Worm (Caenorhabditis elegans) whole organism, mixed stage, embryonic: ENCODE data around the gene Y39F10C.1.

Experiments
- blmp-1 ChIP-seq: fragments of 150-350 bp; optimal IDR thresholded peaks from 2 replicates; lab custom pipeline; 2014; ENCODE audit warnings: missing biosample characterization, missing genetic modification characterization
- elt-3 ChIP-seq: fragments of 150-350 bp; optimal IDR thresholded peaks from 2 replicates; lab custom pipeline; 2014; ENCODE audit warnings: missing biosample characterization, missing genetic modification characterization
- mep-1 ChIP-seq: fragments of 150-350 bp; optimal IDR thresholded peaks from 2 replicates; lab custom pipeline; 2017; ENCODE audit warnings: missing biosample characterization, missing genetic modification reagents, missing genetic modification characterization, inconsistent platforms
- sptf-1 ChIP-seq: sonication (generic microtip); optimal IDR thresholded peaks from 2 replicates; lab custom pipeline; 2017; ENCODE audit warnings: mild to moderate bottlenecking, missing genetic modification characterization, moderate library complexity, missing compliant biosample characterization

DNA sequence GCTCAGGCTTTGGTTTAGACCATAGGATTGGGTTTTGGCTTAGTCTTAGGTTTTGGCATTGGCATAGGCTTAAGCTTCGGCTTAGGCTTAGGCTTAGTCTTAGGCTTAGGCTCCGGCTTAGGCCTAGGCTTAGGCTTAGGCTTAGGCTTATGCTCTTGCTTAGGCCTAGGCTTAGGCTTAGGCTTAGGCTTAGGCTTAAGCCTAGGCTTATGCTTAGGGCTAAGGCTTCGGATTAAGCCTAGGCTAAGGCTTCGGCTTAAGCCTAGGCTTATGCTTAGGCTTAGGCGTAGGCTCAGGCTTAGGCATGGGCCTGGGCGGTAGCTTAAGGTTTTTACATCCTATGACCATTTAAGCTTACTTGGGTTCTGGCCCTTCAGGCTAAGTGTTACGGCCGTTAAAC lies 24.1 kb upstream of the Y39F10C.1 start:
- TF ChIP-seq mep-1 (tag; lab: Kevin White, UChicago) (no peak), sptf-1 (tag; lab: Kevin White, UChicago) (no peak), elt-3 (tag; lab: Kevin White, UChicago) (no peak), blmp-1 (no peak)
